Fruit fly (Drosophila melanogaster) whole organism, embryonic: ENCODE data around the gene CG45045.

ENCODE experiments used
- CG11696 ChIP-seq: fragments of 200-800 bp; sonication (Bioruptor generic); IDR thresholded peaks from 2 replicates; pipeline ENCODE4 v1.3.6; 2022; ENCODE audit warnings: missing biosample characterization, missing genetic modification characterization
- CG12104 ChIP-seq: fragments of 200-800 bp; sonication (Bioruptor generic); optimal IDR thresholded peaks from 3 replicates; lab custom pipeline; 2016; ENCODE audit warnings: missing biosample characterization, missing genetic modification characterization
- CG13123 ChIP-seq: fragments of 200-800 bp; sonication (Bioruptor generic); optimal IDR thresholded peaks from 2 replicates; lab custom pipeline; 2016; ENCODE audit warnings: missing biosample characterization, missing genetic modification characterization
- CG13287 ChIP-seq: fragments of 200-800 bp; sonication (Bioruptor generic); IDR thresholded peaks from 2 replicates; pipeline ENCODE4 v1.3.6; 2022; ENCODE audit warnings: missing biosample characterization, missing genetic modification characterization; ENCODE audit not compliant: partially characterized antibody
- CG13296 ChIP-seq: fragments of 200-800 bp; sonication (Bioruptor generic); optimal IDR thresholded peaks from 3 replicates; lab custom pipeline; 2018; ENCODE audit warnings: missing biosample characterization, mild to moderate bottlenecking, missing genetic modification characterization
- CG16779 ChIP-seq: fragments of 200-800 bp; sonication (Bioruptor generic); IDR thresholded peaks from 2 replicates; pipeline ENCODE4 v1.3.6; 2022; ENCODE audit warnings: missing biosample characterization, missing genetic modification characterization
- CG17829 ChIP-seq: fragments of 200-800 bp; optimal IDR thresholded peaks from 2 replicates; lab custom pipeline; 2019; ENCODE audit warnings: missing biosample characterization, mild to moderate bottlenecking, missing genetic modification characterization, moderate library complexity
- CG18599 ChIP-seq: fragments of 200-800 bp; sonication (Bioruptor generic); optimal IDR thresholded peaks from 3 replicates; lab custom pipeline; 2017; ENCODE audit warnings: missing biosample characterization, missing genetic modification characterization, mild to moderate bottlenecking, moderate library complexity, missing genetic modification reagents
- CG2116 ChIP-seq: fragments of 200-800 bp; sonication (Bioruptor generic); optimal IDR thresholded peaks from 3 replicates; lab custom pipeline; 2018; ENCODE audit warnings: missing biosample characterization, mild to moderate bottlenecking, missing genetic modification characterization
- CG2129 ChIP-seq: fragments of 200-800 bp; sonication (Bioruptor generic); IDR thresholded peaks from 2 replicates; pipeline ENCODE4 v1.3.6; 2022; ENCODE audit warnings: missing biosample characterization, missing genetic modification characterization; ENCODE audit not compliant: partially characterized antibody
- CG30020 ChIP-seq: fragments of 200-800 bp; optimal IDR thresholded peaks from 2 replicates; lab custom pipeline; 2019; ENCODE audit warnings: missing biosample characterization, mild to moderate bottlenecking, missing genetic modification characterization, moderate library complexity
- CG32532 ChIP-seq: fragments of 200-800 bp; sonication (Bioruptor generic); IDR thresholded peaks from 2 replicates; pipeline ENCODE4 v1.3.6; 2022; ENCODE audit warnings: missing biosample characterization, missing genetic modification characterization
- CG33213 ChIP-seq: fragments of 200-800 bp; sonication (Bioruptor generic); optimal IDR thresholded peaks from 3 replicates; lab custom pipeline; 2016; ENCODE audit warnings: missing biosample characterization, missing genetic modification characterization
- CG4820 ChIP-seq: fragments of 200-800 bp; sonication (Bioruptor generic); optimal IDR thresholded peaks from 3 replicates; lab custom pipeline; 2016; ENCODE audit warnings: missing biosample characterization, missing genetic modification characterization
- CG4854 ChIP-seq: fragments of 200-800 bp; sonication (Bioruptor generic); optimal IDR thresholded peaks from 2 replicates; lab custom pipeline; 2016; ENCODE audit warnings: missing biosample characterization, missing genetic modification characterization, inconsistent platforms
- CG6272 ChIP-seq: fragments of 200-800 bp; sonication (Bioruptor generic); IDR thresholded peaks from 2 replicates; pipeline ENCODE4 v1.3.6; 2022; ENCODE audit warnings: missing biosample characterization, missing genetic modification characterization
- CoRest ChIP-seq: fragments of 200-800 bp; sonication (Bioruptor generic); optimal IDR thresholded peaks from 3 replicates; lab custom pipeline; 2018; ENCODE audit warnings: missing biosample characterization, mild to moderate bottlenecking, missing genetic modification characterization, moderate library complexity
- Dad ChIP-seq: fragments of 200-800 bp; sonication (Bioruptor generic); optimal IDR thresholded peaks from 3 replicates; lab custom pipeline; 2016; ENCODE audit warnings: missing biosample characterization, missing genetic modification characterization
- ERR ChIP-seq: fragments of 200-800 bp; sonication (Bioruptor generic); optimal IDR thresholded peaks from 2 replicates; lab custom pipeline; 2016; ENCODE audit warnings: missing biosample characterization, missing genetic modification characterization
- H15 ChIP-seq: fragments of 200-800 bp; sonication (Bioruptor generic); IDR thresholded peaks from 3 replicates; pipeline ENCODE4 v1.3.6; 2022; ENCODE audit warnings: missing biosample characterization, missing genetic modification characterization
- HLH4C ChIP-seq: fragments of 200-800 bp; sonication (Bioruptor generic); IDR thresholded peaks from 3 replicates; pipeline ENCODE4 v1.3.6; 2022; ENCODE audit warnings: missing biosample characterization, missing genetic modification characterization; ENCODE audit not compliant: partially characterized antibody
- HmgZ ChIP-seq: fragments of 200-800 bp; sonication (Bioruptor generic); optimal IDR thresholded peaks from 2 replicates; lab custom pipeline; 2018; ENCODE audit warnings: missing biosample characterization, mild to moderate bottlenecking, missing genetic modification characterization
- Jarid2 ChIP-seq: fragments of 200-800 bp; sonication (Bioruptor generic); optimal IDR thresholded peaks from 3 replicates; lab custom pipeline; 2017; ENCODE audit warnings: mild to moderate bottlenecking, missing biosample characterization, missing genetic modification reagents, missing genetic modification characterization
- MESR4 ChIP-seq: fragments of 200-800 bp; sonication (Bioruptor generic); optimal IDR thresholded peaks from 2 replicates; lab custom pipeline; 2018; ENCODE audit warnings: missing biosample characterization, mild to moderate bottlenecking, missing genetic modification characterization, moderate library complexity
- Mrtf ChIP-seq: fragments of 200-800 bp; sonication (Bioruptor generic); IDR thresholded peaks from 3 replicates; pipeline ENCODE4 v1.3.6; 2022; ENCODE audit warnings: missing biosample characterization, missing genetic modification characterization
- NC2β ChIP-seq: fragments of 200-800 bp; sonication (Bioruptor generic); optimal IDR thresholded peaks from 2 replicates; lab custom pipeline; 2016; ENCODE audit warnings: missing biosample characterization, missing genetic modification characterization
- NK7.1 ChIP-seq: fragments of 200-800 bp; sonication (Bioruptor generic); optimal IDR thresholded peaks from 3 replicates; lab custom pipeline; 2016; ENCODE audit warnings: missing biosample characterization, missing genetic modification characterization
- NfI ChIP-seq: fragments of 200-800 bp; sonication (Bioruptor generic); optimal IDR thresholded peaks from 3 replicates; lab custom pipeline; 2018; ENCODE audit warnings: missing biosample characterization, mild to moderate bottlenecking, missing genetic modification characterization, moderate library complexity
- Ravus ChIP-seq: fragments of 200-800 bp; sonication (Bioruptor generic); IDR thresholded peaks from 2 replicates; pipeline ENCODE4 v1.3.6; 2022; ENCODE audit warnings: missing biosample characterization, missing genetic modification characterization
- Six4 ChIP-seq: fragments of 200-800 bp; sonication (Bioruptor generic); optimal IDR thresholded peaks from 2 replicates; lab custom pipeline; 2016; ENCODE audit warnings: missing biosample characterization, missing genetic modification characterization
- Xrp1 ChIP-seq: fragments of 200-800 bp; sonication (Bioruptor generic); IDR thresholded peaks from 2 replicates; pipeline ENCODE4 v1.3.6; 2022; ENCODE audit warnings: missing biosample characterization, missing genetic modification characterization
- abd-A ChIP-seq: fragments of 200-800 bp; sonication (Bioruptor generic); optimal IDR thresholded peaks from 3 replicates; lab custom pipeline; 2019; ENCODE audit warnings: missing biosample characterization, mild to moderate bottlenecking, missing genetic modification characterization, moderate library complexity
- az2 ChIP-seq: fragments of 200-800 bp; sonication (Bioruptor generic); optimal IDR thresholded peaks from 3 replicates; lab custom pipeline; 2016; ENCODE audit warnings: missing biosample characterization, missing genetic modification characterization
- danr ChIP-seq: fragments of 200-800 bp; sonication (Bioruptor generic); IDR thresholded peaks from 2 replicates; pipeline ENCODE4 v1.3.6; 2022; ENCODE audit warnings: missing biosample characterization, missing genetic modification characterization
- fd102C ChIP-seq: fragments of 200-800 bp; sonication (Bioruptor generic); optimal IDR thresholded peaks from 2 replicates; lab custom pipeline; 2018; ENCODE audit warnings: missing biosample characterization, mild to moderate bottlenecking, missing genetic modification characterization, moderate library complexity
- gcm ChIP-seq: fragments of 200-800 bp; sonication (Bioruptor generic); optimal IDR thresholded peaks from 2 replicates; lab custom pipeline; 2019; ENCODE audit warnings: missing biosample characterization, mild to moderate bottlenecking, missing genetic modification characterization, moderate library complexity
- gsb ChIP-seq: fragments of 200-800 bp; sonication (Bioruptor generic); IDR thresholded peaks from 2 replicates; pipeline ENCODE4 v1.3.6; 2022; ENCODE audit warnings: missing biosample characterization, missing genetic modification characterization
- jigr1 ChIP-seq: fragments of 200-800 bp; sonication (Bioruptor generic); IDR thresholded peaks from 3 replicates; pipeline ENCODE4 v1.3.6; 2022; ENCODE audit warnings: missing biosample characterization, missing genetic modification characterization
- nerfin-1 ChIP-seq: fragments of 200-800 bp; sonication (Bioruptor generic); optimal IDR thresholded peaks from 3 replicates; lab custom pipeline; 2019; ENCODE audit warnings: missing biosample characterization, mild to moderate bottlenecking, missing genetic modification characterization, moderate library complexity
- pho ChIP-seq: fragments of 200-800 bp; sonication (Bioruptor generic); optimal IDR thresholded peaks from 2 replicates; lab custom pipeline; 2016; ENCODE audit warnings: missing biosample characterization, missing genetic modification characterization
- pzg ChIP-seq: fragments of 200-800 bp; sonication (Bioruptor generic); optimal IDR thresholded peaks from 3 replicates; lab custom pipeline; 2018; ENCODE audit warnings: missing biosample characterization, mild to moderate bottlenecking, missing genetic modification characterization, moderate library complexity
- run ChIP-seq: fragments of 200-800 bp; sonication (Bioruptor generic); optimal IDR thresholded peaks from 3 replicates; lab custom pipeline; 2018; ENCODE audit warnings: missing biosample characterization, mild to moderate bottlenecking, missing genetic modification characterization
- slp2 ChIP-seq: fragments of 200-800 bp; sonication (Bioruptor generic); optimal IDR thresholded peaks from 2 replicates; lab custom pipeline; 2016; ENCODE audit warnings: missing biosample characterization, missing genetic modification characterization
- trem ChIP-seq: fragments of 200-800 bp; optimal IDR thresholded peaks from 3 replicates; lab custom pipeline; 2019; ENCODE audit warnings: missing biosample characterization, mild to moderate bottlenecking, missing genetic modification characterization, moderate library complexity
- twi ChIP-seq: fragments of 200-800 bp; optimal IDR thresholded peaks from 2 replicates; lab custom pipeline; 2019; ENCODE audit warnings: missing biosample characterization, mild to moderate bottlenecking, missing genetic modification characterization, moderate library complexity
- unpg ChIP-seq: fragments of 200-800 bp; sonication (Bioruptor generic); optimal IDR thresholded peaks from 3 replicates; lab custom pipeline; 2018; ENCODE audit warnings: missing biosample characterization, mild to moderate bottlenecking, missing genetic modification characterization, moderate library complexity
- wdn ChIP-seq: fragments of 200-800 bp; sonication (Bioruptor generic); IDR thresholded peaks from 2 replicates; pipeline ENCODE4 v1.3.6; 2022; ENCODE audit warnings: missing biosample characterization, missing genetic modification characterization
- yki ChIP-seq: fragments of >200 bp; optimal IDR thresholded peaks from 3 replicates; lab custom pipeline; 2018
- z ChIP-seq: fragments of 200-800 bp; sonication (Bioruptor generic); IDR thresholded peaks from 3 replicates; pipeline ENCODE4 v1.3.6; 2022; ENCODE audit warnings: missing biosample characterization, missing genetic modification characterization

The CG45045 gene

dm6 chr3R:17646102-17647050 lies 21.0 kb upstream of the CG45045 start (continued):
- TF ChIP-seq jigr1 (no peak), CG13296 (GFP tag; lab: Kevin White, UChicago) (no peak), Mrtf (GFP tag; lab: Robert Waterston, UW) (no peak), CG16779 (GFP tag; lab: Robert Waterston, UW) (no peak), NfI (GFP tag; lab: Kevin White, UChicago) (no peak), gcm (GFP tag; lab: Kevin White, UChicago) (no peak), trem (tag; lab: Kevin White, UChicago) (no peak), CG12104 (GFP tag; lab: Kevin White, UChicago) (no peak), CG6272 (0 out of 2 replicates have a peak, but pooled peaks have one; percentile 15), MESR4 (GFP tag; lab: Kevin White, UChicago) (no peak), yki (lab: Kevin White, UChicago) (no peak), nerfin-1 (tag; lab: Kevin White, UChicago) (no peak), pho (GFP tag; lab: Kevin White, UChicago) (no peak), Xrp1 (GFP tag; lab: Robert Waterston, UW) (0 out of 2 replicates have a peak, but pooled peaks have one; percentile 21), wdn (GFP tag; lab: Robert Waterston, UW) (no peak), CG13123 (no peak), slp2 (GFP tag; lab: Kevin White, UChicago) (no peak), CG18599 (GFP tag; lab: Kevin White, UChicago) (no peak), CG17829 (tag; lab: Kevin White, UChicago) (no peak), abd-A (tag; lab: Kevin White, UChicago) (peak; percentile 22), HmgZ (no peak), H15 (no peak), fd102C (GFP tag; lab: Kevin White, UChicago) (peak; percentile 54), Jarid2 (GFP tag; lab: Kevin White, UChicago) (no peak), CG13287 (GFP tag; lab: Robert Waterston, UW) (peak; percentile 39; the same call in 1 of the 2 replicates), run (no peak), danr (GFP tag; lab: Robert Waterston, UW) (no peak), az2 (GFP tag; lab: Kevin White, UChicago) (no peak), CoRest (tag; lab: Kevin White, UChicago) (no peak), unpg (no peak), CG33213 (no peak), z (GFP tag; lab: Robert Waterston, UW) (0 out of 3 replicates have a peak, but pooled peaks have one; percentile 21), CG2129 (no peak; the same call in 1 of the 2 replicates), HLH4C (GFP tag; lab: Robert Waterston, UW) (peak; percentile 74; the same call in 1 of the 3 replicates), Ravus (GFP tag; lab: Robert Waterston, UW) (no peak), CG2116 (GFP tag; lab: Kevin White, UChicago) (no peak), twi (tag; lab: Kevin White, UChicago) (no peak), Dad (GFP tag; lab: Kevin White, UChicago) (no peak), gsb (GFP tag; lab: Robert Waterston, UW) (no peak), CG11696 (GFP tag; lab: Robert Waterston, UW) (no peak), CG4854 (GFP tag; lab: Kevin White, UChicago) (no peak), NC2β (GFP tag; lab: Kevin White, UChicago) (no peak), Six4 (GFP tag; lab: Kevin White, UChicago) (no peak), ERR (no peak), pzg (GFP tag; lab: Kevin White, UChicago) (no peak), CG4820 (no peak), NK7.1 (GFP tag; lab: Kevin White, UChicago) (no peak), CG32532 (no peak), CG30020 (tag; lab: Kevin White, UChicago) (no peak)
